Worm (Caenorhabditis elegans): ENCODE results near the gene lido-9.
A peak's percentile ranks its signal among the peaks of the same experiment; 100 is the strongest.

The lido-9 gene

DNA sequence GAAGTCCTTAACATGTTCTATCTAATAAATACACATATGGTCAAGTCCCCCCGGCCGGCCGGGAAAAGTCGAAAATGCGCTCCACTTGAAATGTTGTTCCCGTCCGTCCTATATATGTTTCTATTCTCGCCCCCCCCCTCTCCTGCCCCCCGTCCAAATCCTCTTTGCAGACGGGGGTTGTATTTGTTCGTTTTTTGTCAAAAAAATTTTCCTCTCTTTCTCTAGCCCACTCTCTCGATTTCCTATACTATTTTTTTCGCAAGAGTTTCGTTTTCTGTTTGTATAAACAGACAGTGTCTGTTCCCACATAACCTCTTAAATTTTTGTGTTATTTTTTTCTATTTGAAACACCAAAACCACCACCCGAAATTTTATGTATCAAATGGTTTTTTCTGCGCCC lies 33.5 kb upstream of the lido-9 start:
- TF ChIP-seq nhr-12 (tag; optimal IDR thresholded peaks at IDR 0.05) = no peak
- TF ChIP-seq pha-4 (tag; optimal IDR thresholded peaks at IDR 0.05) = peak; percentile 95
- no peak for TF ChIP-seq pqm-1 (tag; optimal IDR thresholded peaks at IDR 0.05)
- no peak for TF ChIP-seq nhr-25 (tag; optimal IDR thresholded peaks at IDR 0.05)
- peak; percentile 10 for TF ChIP-seq nfya-1 (tag; optimal IDR thresholded peaks at IDR 0.05; ENCODE audit: insufficient read depth)

ce11 chrII:2973940-2974402 lies 26.6 kb upstream of the lido-9 start:
- TF ChIP-seq nhr-23 (tag; optimal IDR thresholded peaks at IDR 0.05) (peak; percentile 97), fos-1 (tag; optimal IDR thresholded peaks at IDR 0.05) (peak; percentile 70), pha-4 (tag; optimal IDR thresholded peaks at IDR 0.05) (peak; percentile 97), ZK546.5 (tag; optimal IDR thresholded peaks at IDR 0.05) (no peak), ceh-9 (tag; optimal IDR thresholded peaks at IDR 0.05) (no peak), elt-1 (tag; optimal IDR thresholded peaks at IDR 0.05) (peak; percentile 84), ceh-28 (tag; optimal IDR thresholded peaks at IDR 0.05) (peak; percentile 90), nhr-43 (tag; optimal IDR thresholded peaks at IDR 0.05; ENCODE audit: poor library complexity, severe bottlenecking) (peak; percentile 93), jun-1 (tag; optimal IDR thresholded peaks at IDR 0.05) (peak; percentile 98), unc-39 (tag; optimal IDR thresholded peaks at IDR 0.05) (no peak), pqm-1 (tag; optimal IDR thresholded peaks at IDR 0.05) (peak; percentile 84), nhr-11 (tag; optimal IDR thresholded peaks at IDR 0.05) (peak; percentile 81), egl-27 (tag; optimal IDR thresholded peaks at IDR 0.05) (peak; percentile 87), ztf-11 (tag; optimal IDR thresholded peaks at IDR 0.05) (no peak), nhr-12 (tag; optimal IDR thresholded peaks at IDR 0.05) (no peak), egl-5 (tag; optimal IDR thresholded peaks at IDR 0.05) (peak; percentile 74), nfya-1 (tag; optimal IDR thresholded peaks at IDR 0.05; ENCODE audit: insufficient read depth) (peak; percentile 95), lin-15B (tag; optimal IDR thresholded peaks at IDR 0.05) (peak; percentile 63), lin-39 (tag; optimal IDR thresholded peaks at IDR 0.05) (peak; percentile 99), ceh-82 (tag; optimal IDR thresholded peaks at IDR 0.05) (peak; percentile 87), ztf-4 (tag; optimal IDR thresholded peaks at IDR 0.05) (no peak), nhr-77 (tag; optimal IDR thresholded peaks at IDR 0.05) (no peak), lsy-12 (tag; optimal IDR thresholded peaks at IDR 0.05) (peak; percentile 95), ceh-16 (tag; optimal IDR thresholded peaks at IDR 0.05) (no peak), eor-1 (tag; optimal IDR thresholded peaks at IDR 0.05) (peak in 1 of 2 experiments; percentile 83), nhr-67 (tag; optimal IDR thresholded peaks at IDR 0.05) (no peak), nhr-76 (tag; optimal IDR thresholded peaks at IDR 0.05) (no peak), nhr-237 (tag; optimal IDR thresholded peaks at IDR 0.05) (no peak), daf-12 (tag; optimal IDR thresholded peaks at IDR 0.05) (peak; percentile 60), mdl-1 (tag; optimal IDR thresholded peaks at IDR 0.05) (peak; percentile 98), skn-1 (tag; optimal IDR thresholded peaks at IDR 0.05) (peak; percentile 59), R02D3.7 (tag; optimal IDR thresholded peaks at IDR 0.05) (peak; percentile 78), aly-2 (tag; optimal IDR thresholded peaks at IDR 0.05) (no peak), sea-2 (GFP tag; optimal IDR thresholded peaks at IDR 0.05) (peak; percentile 7), nhr-28 (tag; optimal IDR thresholded peaks at IDR 0.05) (no peak), fkh-2 (tag; optimal IDR thresholded peaks at IDR 0.05) (no peak), zag-1 (tag; optimal IDR thresholded peaks at IDR 0.05) (peak; percentile 80), hmg-11 (tag; optimal IDR thresholded peaks at IDR 0.05) (peak; percentile 81), unc-62 (GFP tag; optimal IDR thresholded peaks at IDR 0.05) (peak; percentile 78), tbx-2 (tag; optimal IDR thresholded peaks at IDR 0.05) (peak; percentile 82), mml-1 (tag; optimal IDR thresholded peaks at IDR 0.05) (no peak), fkh-10 (GFP tag; optimal IDR thresholded peaks at IDR 0.05) (peak; percentile 69), nhr-25 (tag; optimal IDR thresholded peaks at IDR 0.05) (peak; percentile 97), elt-2 (tag; optimal IDR thresholded peaks at IDR 0.05) (peak; percentile 87), snpc-4 (tag; optimal IDR thresholded peaks at IDR 0.05) (peak; percentile 47), elt-3 (tag; optimal IDR thresholded peaks at IDR 0.05) (peak in 2 of 3 experiments; percentile 1 to 37), ama-1 (optimal IDR thresholded peaks at IDR 0.05) (peak; percentile 82)

All from whole organism, L3 larva.